Worm (Caenorhabditis elegans): ENCODE data around the gene npr-40.
"Not testable (repeated sequence)": the region's sequence is repeated elsewhere in the genome, so short reads cannot be mapped to it uniquely, and the experiment has no call there.

Gene npr-40

DNA sequence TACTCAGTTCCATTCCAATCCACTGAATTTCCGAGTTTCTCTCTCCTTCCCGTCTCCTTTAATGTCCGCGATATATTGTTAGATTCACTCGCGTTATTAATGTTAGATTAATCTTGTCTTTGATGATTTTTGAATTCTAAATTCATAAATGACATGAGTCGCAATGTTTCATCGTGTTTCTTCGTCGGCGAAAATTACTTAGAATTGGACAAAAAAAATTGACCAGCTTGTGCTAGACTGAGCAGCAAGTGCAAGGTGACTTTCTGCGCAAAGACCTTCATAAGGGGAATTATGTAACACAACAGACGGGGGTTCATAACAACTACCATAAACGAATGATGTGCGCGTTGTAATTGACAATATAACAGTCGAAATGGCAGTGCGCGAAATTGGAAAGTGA lies 39.8 kb downstream of the npr-40 start:
- no peak for TF ChIP-seq him-1 (tag; optimal IDR thresholded peaks at IDR 0.05)
- no peak for TF ChIP-seq dao-5 (tag; optimal IDR thresholded peaks at IDR 0.05)
- TF ChIP-seq W03F9.2 (tag; optimal IDR thresholded peaks at IDR 0.05) = no peak

DNA sequence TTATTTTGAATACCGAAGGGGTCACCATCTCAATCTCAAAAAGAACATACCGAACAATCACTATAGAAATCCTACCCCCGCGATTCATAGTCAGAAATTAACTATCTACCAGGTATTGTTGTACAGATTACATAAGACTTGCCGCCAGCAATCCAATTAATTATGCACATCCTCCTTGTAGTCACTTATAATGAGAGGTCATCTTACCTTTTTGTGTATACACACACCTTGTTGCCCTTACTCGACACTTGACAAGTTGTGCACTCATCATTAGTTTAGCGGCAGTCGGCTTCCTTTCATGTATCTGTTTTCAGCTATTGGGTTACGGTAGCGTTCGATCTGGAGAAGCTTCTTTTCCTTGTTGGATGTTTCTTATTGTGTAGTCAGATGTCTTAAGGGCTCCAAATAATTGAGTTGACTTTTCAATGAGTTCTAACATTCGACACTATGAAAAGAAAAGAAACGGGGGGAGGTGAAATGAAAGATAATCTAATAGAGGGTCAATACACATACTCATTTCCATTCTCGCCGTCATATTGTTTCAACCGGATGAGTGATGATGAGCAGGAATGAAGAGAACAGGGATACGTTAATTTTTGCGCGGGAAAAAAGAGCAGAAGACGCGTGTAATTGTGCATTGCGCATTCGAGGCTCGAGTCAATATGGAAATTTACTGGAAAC lies 40.9 kb downstream of the npr-40 start:
- TF ChIP-seq him-1 (tag; optimal IDR thresholded peaks at IDR 0.05) (no peak), dao-5 (tag; optimal IDR thresholded peaks at IDR 0.05) (no peak), W03F9.2 (tag; optimal IDR thresholded peaks at IDR 0.05) (no peak)

DNA sequence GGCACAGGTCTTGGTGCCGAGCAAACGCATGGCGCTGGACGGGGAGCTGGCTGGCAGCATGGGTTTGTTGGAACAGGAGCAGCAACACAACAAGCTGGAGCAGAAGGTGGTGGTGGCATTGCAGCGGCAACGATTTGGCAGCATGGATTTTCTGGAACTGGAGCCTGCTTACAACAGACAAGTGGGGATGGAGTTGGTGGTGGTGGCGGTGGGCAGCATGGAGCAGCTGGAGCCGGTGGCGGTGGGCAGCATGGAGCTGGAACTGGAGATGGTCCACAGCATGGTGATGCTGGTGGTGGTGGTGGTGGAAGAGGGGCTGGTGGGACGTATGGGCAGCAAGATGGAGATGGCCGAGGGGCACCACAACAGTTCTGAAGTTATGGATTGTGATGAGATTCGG lies 42.2 kb downstream of the npr-40 start:
- no peak for TF ChIP-seq him-1 (tag; optimal IDR thresholded peaks at IDR 0.05)
- TF ChIP-seq dao-5 (tag; optimal IDR thresholded peaks at IDR 0.05) = no peak
- no peak for TF ChIP-seq W03F9.2 (tag; optimal IDR thresholded peaks at IDR 0.05)

DNA sequence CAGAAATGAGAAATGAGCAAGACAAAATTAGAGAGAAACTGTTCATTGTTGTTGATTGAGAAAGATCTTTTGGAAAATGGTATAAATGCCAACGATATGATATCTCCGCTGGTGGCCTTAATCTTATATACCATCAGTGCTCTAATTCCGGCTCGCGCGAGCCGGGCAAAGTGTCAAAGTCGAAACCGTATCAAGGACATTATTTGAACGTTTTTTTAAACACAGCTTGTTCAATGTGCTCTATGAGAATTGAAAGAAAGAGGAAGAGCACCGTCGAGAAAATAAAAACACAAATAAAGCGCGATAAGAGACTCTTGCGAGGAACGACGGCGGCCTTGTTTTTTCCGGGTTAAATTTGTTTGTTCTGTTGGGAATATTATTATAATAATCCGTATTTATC lies 42.8 kb downstream of the npr-40 start, which contains the start of gene idpp-3:
Gene idpp-3, minus strand, starts transcription at position 101 of the 400 bp plus-strand sequence.
- TF ChIP-seq dao-5 (tag; optimal IDR thresholded peaks at IDR 0.05) = no peak
- no peak for TF ChIP-seq him-1 (tag; optimal IDR thresholded peaks at IDR 0.05)
- TF ChIP-seq W03F9.2 (tag; optimal IDR thresholded peaks at IDR 0.05) = no peak

DNA sequence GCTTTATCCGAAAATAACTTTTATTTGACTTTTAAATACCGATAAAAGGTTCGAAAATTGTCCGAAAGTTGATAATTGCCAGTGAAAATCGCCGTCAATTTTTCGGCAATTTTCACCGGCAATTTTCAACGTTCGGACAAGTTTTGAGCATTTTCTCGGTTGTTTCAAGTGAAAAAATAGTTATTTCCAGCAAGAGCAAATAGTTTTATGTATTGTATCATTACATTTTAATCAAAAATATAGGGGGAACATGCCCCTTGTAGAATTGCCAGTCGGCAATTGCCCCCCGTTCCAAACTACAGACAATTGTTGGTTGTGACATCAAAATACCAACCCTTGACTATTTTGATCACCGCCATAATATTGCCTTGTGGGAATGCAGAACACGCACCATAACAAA lies 43.8 kb downstream of the npr-40 start, which contains the start of gene rgs-10:
Gene rgs-10, plus strand, starts transcription at position 301 of the 400 bp plus-strand sequence.
- TF ChIP-seq him-1 (tag; optimal IDR thresholded peaks at IDR 0.05) = no peak
- no peak for TF ChIP-seq W03F9.2 (tag; optimal IDR thresholded peaks at IDR 0.05)
- no peak for TF ChIP-seq dao-5 (tag; optimal IDR thresholded peaks at IDR 0.05)

DNA sequence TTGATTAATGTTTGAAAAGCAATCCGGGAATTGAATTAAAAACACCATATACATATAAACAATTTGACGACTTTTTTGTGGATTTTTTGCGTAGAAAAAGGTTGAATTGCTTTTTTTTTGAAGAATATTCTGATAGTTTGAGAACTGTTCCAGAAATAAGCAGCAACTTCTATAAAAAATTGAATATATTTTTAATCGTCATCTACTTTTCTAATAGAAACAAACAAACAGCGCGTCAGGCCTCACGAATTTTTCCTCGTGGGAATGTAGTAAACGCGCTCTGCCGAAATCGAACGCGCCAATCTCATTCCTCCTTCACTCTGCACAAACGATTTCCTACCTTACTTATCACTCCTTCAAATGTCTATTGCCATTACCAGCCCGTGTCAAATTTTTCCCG lies 45.6 kb downstream of the npr-40 start, which contains the start of gene rgs-11:
Gene rgs-11, plus strand, starts transcription at position 301 of the 400 bp plus-strand sequence.
- TF ChIP-seq W03F9.2 (tag; optimal IDR thresholded peaks at IDR 0.05) (no peak), dao-5 (tag; optimal IDR thresholded peaks at IDR 0.05) (no peak), him-1 (tag; optimal IDR thresholded peaks at IDR 0.05) (no peak)

DNA sequence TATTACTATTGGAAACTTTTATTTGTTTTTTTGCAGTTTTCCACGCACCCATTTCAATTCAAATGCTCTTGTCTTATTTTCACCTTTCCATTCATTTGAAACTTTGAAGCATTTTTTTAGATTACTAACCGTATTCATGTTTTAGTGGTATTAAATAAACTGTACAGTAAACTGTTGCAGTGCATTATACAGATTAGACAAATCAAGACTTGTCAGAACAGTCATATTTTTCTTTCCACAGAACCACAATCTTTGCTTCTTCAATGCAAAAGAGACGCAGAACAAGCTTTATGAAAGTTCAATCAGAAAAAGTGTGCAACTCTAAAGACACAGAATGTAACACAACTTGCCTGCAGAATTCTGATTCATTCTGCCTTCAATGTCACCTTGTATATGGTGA lies 47.1 kb downstream of the npr-40 start, which contains the start of gene F45B8.5:
Gene F45B8.5, plus strand, starts transcription at position 301 of the 400 bp plus-strand sequence.
- TF ChIP-seq dao-5 (tag; optimal IDR thresholded peaks at IDR 0.05) (no peak), him-1 (tag; optimal IDR thresholded peaks at IDR 0.05) (no peak), W03F9.2 (tag; optimal IDR thresholded peaks at IDR 0.05) (no peak)

DNA sequence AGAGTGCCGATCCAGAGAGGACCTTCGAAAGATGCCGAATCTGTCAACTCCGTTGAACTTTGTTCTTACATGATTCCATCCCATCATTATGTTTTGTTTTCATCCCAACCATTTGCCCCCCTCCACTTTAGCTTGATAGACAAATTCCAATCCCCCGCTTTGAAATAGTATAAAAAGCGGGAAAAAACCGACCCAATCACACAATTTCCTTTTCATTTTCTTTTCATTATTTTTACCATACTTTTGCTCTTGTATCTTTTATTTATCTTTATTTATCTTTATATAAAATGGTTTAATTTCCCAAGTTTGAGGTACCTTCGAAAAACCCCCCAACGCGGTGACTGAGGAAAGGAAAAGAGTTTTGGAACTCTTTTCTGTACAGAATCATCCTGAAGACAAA lies 47.9 kb downstream of the npr-40 start, which contains the start of gene F20D1.22:
Gene F20D1.22, plus strand, starts transcription at position 301 of the 400 bp plus-strand sequence.
- TF ChIP-seq W03F9.2, him-1, dao-5 (tag; optimal IDR thresholded peaks at IDR 0.05): not testable (repeated sequence)

DNA sequence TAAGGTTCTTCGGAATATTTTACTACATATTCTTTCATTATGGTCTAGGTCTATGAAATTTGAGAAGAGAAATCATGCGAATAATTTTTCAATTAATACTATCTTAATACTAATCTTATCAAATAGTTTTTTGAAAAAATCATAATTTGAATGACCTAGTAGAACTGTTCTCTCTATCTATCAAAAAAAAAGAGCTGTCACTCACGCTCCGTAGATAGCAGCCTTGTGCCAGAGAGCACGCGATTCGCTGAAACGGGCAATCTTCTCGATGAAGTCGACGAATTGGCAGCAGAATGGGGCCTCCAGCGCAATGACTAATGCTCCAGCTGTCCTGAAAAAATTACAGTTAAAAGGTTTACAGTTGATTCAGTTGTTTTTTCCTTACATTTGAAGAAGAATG lies 51.0 kb downstream of the npr-40 start:
- TF ChIP-seq dao-5 (tag; optimal IDR thresholded peaks at IDR 0.05) (no peak), him-1 (tag; optimal IDR thresholded peaks at IDR 0.05) (no peak), W03F9.2 (tag; optimal IDR thresholded peaks at IDR 0.05) (no peak)

DNA sequence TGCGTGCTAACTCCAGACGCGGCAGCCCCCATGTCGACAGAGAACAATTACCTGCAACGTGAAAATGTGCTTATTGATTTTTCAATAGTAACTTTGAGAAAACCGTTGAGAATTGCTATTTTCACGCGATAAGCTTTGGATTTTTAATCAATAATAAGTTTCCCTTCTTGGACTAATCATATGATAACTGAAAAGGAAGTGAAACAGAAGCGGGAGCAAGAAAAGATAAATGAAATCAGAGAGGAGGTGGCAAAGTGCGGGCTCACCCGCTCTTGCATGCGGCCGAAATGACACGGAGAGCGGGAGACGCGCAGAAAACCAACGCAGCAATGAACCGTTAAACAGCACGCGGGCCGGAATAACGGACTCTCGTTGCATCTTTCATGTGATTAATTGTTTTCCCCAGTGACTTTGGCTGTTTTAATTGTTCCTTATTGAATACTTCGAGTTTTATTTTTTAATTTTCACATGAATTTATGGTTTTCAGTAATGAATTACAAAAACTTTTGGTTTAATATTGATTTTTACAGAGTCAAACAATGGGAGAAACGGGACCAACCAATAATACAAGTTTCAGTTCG lies 51.7 kb downstream of the npr-40 start, which contains the start of the genes flwr-1 and tbc-1:
Gene flwr-1, minus strand, starts transcription at position 51 of the 581 bp plus-strand sequence.
Gene tbc-1, plus strand, starts transcription at position 531 of the 581 bp plus-strand sequence.
- TF ChIP-seq him-1 (tag; optimal IDR thresholded peaks at IDR 0.05) (no peak), dao-5 (tag; optimal IDR thresholded peaks at IDR 0.05) (no peak), W03F9.2 (tag; optimal IDR thresholded peaks at IDR 0.05) (no peak)

DNA sequence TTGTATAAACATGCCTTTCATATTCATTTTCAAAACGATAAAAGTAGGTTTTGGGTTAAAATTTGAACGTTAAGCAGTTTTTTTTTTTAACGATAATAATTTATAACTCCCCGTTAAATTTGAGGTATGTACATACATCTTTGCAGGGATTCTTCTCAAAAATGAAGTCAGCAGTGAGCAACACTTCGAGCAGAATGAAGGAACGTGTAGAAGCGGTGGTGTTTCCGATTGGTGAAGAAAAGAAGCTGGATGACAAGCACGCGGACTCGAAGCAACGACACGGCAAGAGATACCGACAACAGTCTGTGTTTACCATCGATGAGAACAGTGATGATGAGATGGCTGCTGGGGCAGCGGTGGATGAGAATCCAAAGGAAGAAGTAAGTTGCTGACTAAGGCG lies 54.4 kb downstream of the npr-40 start:
- TF ChIP-seq W03F9.2 (tag; optimal IDR thresholded peaks at IDR 0.05) = no peak
- TF ChIP-seq dao-5 (tag; optimal IDR thresholded peaks at IDR 0.05) = no peak
- TF ChIP-seq him-1 (tag; optimal IDR thresholded peaks at IDR 0.05) = no peak
